Worm (Caenorhabditis elegans) whole organism, L1 larva: ENCODE results near the gene srx-129.

ENCODE experiments used
- C16A3.4 ChIP-seq: fragments of 150-350 bp; optimal IDR thresholded peaks from 2 replicates; lab custom pipeline; 2014; ENCODE audit warnings: missing biosample characterization, missing genetic modification characterization
- F16B12.6 ChIP-seq: fragments of 150-350 bp; optimal IDR thresholded peaks from 2 replicates; lab custom pipeline; 2014; ENCODE audit warnings: missing biosample characterization, missing genetic modification characterization
- alr-1 ChIP-seq: fragments of 200-800 bp; sonication (Bioruptor generic); optimal IDR thresholded peaks from 2 replicates; lab custom pipeline; 2018; ENCODE audit warnings: borderline replicate concordance, mild to moderate bottlenecking, missing genetic modification characterization, missing compliant biosample characterization
- aly-2 ChIP-seq: fragments of 150-350 bp; optimal IDR thresholded peaks from 2 replicates; lab custom pipeline; 2014; ENCODE audit warnings: missing biosample characterization, missing genetic modification characterization
- ama-1 ChIP-seq: fragments of 150-350 bp; optimal IDR thresholded peaks from 2 replicates; lab custom pipeline; 2014
- ceh-8 ChIP-seq: fragments of 200-800 bp; sonication (Bioruptor generic); optimal IDR thresholded peaks from 2 replicates; lab custom pipeline; 2018; ENCODE audit warnings: mild to moderate bottlenecking, missing genetic modification characterization, moderate library complexity, missing compliant biosample characterization
- ces-1 ChIP-seq: fragments of 150-350 bp; optimal IDR thresholded peaks from 2 replicates; lab custom pipeline; 2014; ENCODE audit warnings: missing biosample characterization, missing genetic modification reagents, missing genetic modification characterization
- efl-1 ChIP-seq, 4 experiments: fragments of 150-350 bp; optimal IDR thresholded peaks in 3 of 4; peaks in 1 of 4; 1 replicate in 1 of 4; 2 replicates in 3 of 4; lab custom pipeline; 2014; ENCODE audit warnings: missing biosample characterization in 2 of 4, missing genetic modification characterization in 2 of 4, missing genetic modification reagents in 2 of 4
- elt-3 ChIP-seq, 6 experiments: fragments of 150-350 bp in 1 of 6; sonication (generic microtip); optimal IDR thresholded peaks; 2 replicates each; lab custom pipeline; 2017 to 2018; ENCODE audit warnings: missing biosample characterization in 6 of 6, missing genetic modification characterization in 6 of 6, inconsistent platforms in 1 of 6
- ets-5 ChIP-seq: fragments of 200-800 bp; sonication (Bioruptor generic); IDR thresholded peaks from 2 replicates; pipeline ENCODE4 v1.3.6; 2022; ENCODE audit warnings: missing genetic modification characterization, missing compliant biosample characterization
- fkh-10 ChIP-seq: sonication (generic microtip); optimal IDR thresholded peaks from 2 replicates; lab custom pipeline; 2017; ENCODE audit warnings: missing biosample characterization, missing genetic modification reagents, missing genetic modification characterization
- fos-1 ChIP-seq: fragments of 150-350 bp; optimal IDR thresholded peaks from 2 replicates; lab custom pipeline; 2014; ENCODE audit warnings: missing biosample characterization, missing genetic modification characterization
- hlh-17 ChIP-seq: fragments of 200-800 bp; sonication (Bioruptor generic); optimal IDR thresholded peaks from 2 replicates; lab custom pipeline; 2018; ENCODE audit warnings: missing genetic modification characterization, mild to moderate bottlenecking, missing compliant biosample characterization, moderate library complexity, borderline replicate concordance
- irx-1 ChIP-seq: sonication (generic microtip); optimal IDR thresholded peaks from 2 replicates; lab custom pipeline; 2016; ENCODE audit warnings: missing genetic modification characterization, missing compliant biosample characterization
- isw-1 ChIP-seq: fragments of 200-800 bp; sonication (Bioruptor generic); IDR thresholded peaks from 2 replicates; pipeline ENCODE4 v1.3.6; 2022; ENCODE audit warnings: missing genetic modification characterization, missing compliant biosample characterization
- lin-14 ChIP-seq: fragments of 200-800 bp; sonication (Bioruptor generic); optimal IDR thresholded peaks from 2 replicates; lab custom pipeline; 2018; ENCODE audit warnings: mild to moderate bottlenecking, missing genetic modification characterization, moderate library complexity, missing compliant biosample characterization
- lin-15B ChIP-seq: fragments of 150-350 bp; sonication (generic microtip); optimal IDR thresholded peaks from 3 replicates; lab custom pipeline; 2014; ENCODE audit warnings: missing biosample characterization, missing genetic modification characterization
- lir-3 ChIP-seq: sonication (generic microtip); optimal IDR thresholded peaks from 2 replicates; lab custom pipeline; 2016; ENCODE audit warnings: mild to moderate bottlenecking, missing genetic modification characterization, moderate library complexity, missing compliant biosample characterization; ENCODE audit not compliant: poor library complexity
- lsy-2 ChIP-seq, 2 experiments: fragments of 150-350 bp; optimal IDR thresholded peaks; 2 replicates each; lab custom pipeline; 2014; ENCODE audit warnings: missing biosample characterization in 2 of 2, missing genetic modification characterization in 2 of 2
- mef-2 ChIP-seq: fragments of 150-350 bp; optimal IDR thresholded peaks from 2 replicates; lab custom pipeline; 2014; ENCODE audit warnings: missing biosample characterization, missing genetic modification characterization
- nhr-12 ChIP-seq: sonication (generic microtip); optimal IDR thresholded peaks from 2 replicates; lab custom pipeline; 2017; ENCODE audit warnings: missing biosample characterization, missing genetic modification characterization
- nhr-47 ChIP-seq: sonication (generic microtip); optimal IDR thresholded peaks from 2 replicates; lab custom pipeline; 2016; ENCODE audit warnings: mild to moderate bottlenecking, missing genetic modification characterization, moderate library complexity, missing compliant biosample characterization
- nhr-71 ChIP-seq: sonication (generic microtip); optimal IDR thresholded peaks from 2 replicates; lab custom pipeline; 2016; ENCODE audit warnings: mild to moderate bottlenecking, missing genetic modification characterization, moderate library complexity, missing compliant biosample characterization
- nhr-76 ChIP-seq: sonication (generic microtip); optimal IDR thresholded peaks from 2 replicates; lab custom pipeline; 2017; ENCODE audit warnings: missing biosample characterization, missing genetic modification characterization
- nhr-77 ChIP-seq: fragments of 150-350 bp; optimal IDR thresholded peaks from 2 replicates; lab custom pipeline; 2014; ENCODE audit warnings: missing biosample characterization, missing genetic modification characterization
- nhr-84 ChIP-seq: sonication (generic microtip); optimal IDR thresholded peaks from 2 replicates; lab custom pipeline; 2017; ENCODE audit warnings: missing biosample characterization, missing genetic modification characterization
- nhr-85 ChIP-seq: sonication (generic microtip); peaks from one replicate; lab custom pipeline; 2016; ENCODE audit warnings: missing genetic modification characterization, inconsistent platforms, missing compliant biosample characterization
- pag-3 ChIP-seq: sonication (generic microtip); optimal IDR thresholded peaks from 2 replicates; lab custom pipeline; 2017; ENCODE audit warnings: missing genetic modification characterization, mild to moderate bottlenecking, missing compliant biosample characterization, antibody characterized with exemption, borderline replicate concordance; ENCODE audit not compliant: insufficient read depth
- skn-1 ChIP-seq: fragments of 150-350 bp; optimal IDR thresholded peaks from 2 replicates; lab custom pipeline; 2014; ENCODE audit warnings: missing biosample characterization, missing genetic modification characterization
- snpc-4 ChIP-seq: fragments of 150-350 bp; optimal IDR thresholded peaks from 2 replicates; lab custom pipeline; 2014; ENCODE audit warnings: missing biosample characterization, missing genetic modification characterization
- snu-23 ChIP-seq: sonication (generic microtip); optimal IDR thresholded peaks from 2 replicates; lab custom pipeline; 2016; ENCODE audit warnings: missing genetic modification characterization, missing compliant biosample characterization
- sox-4 ChIP-seq: sonication (generic microtip); optimal IDR thresholded peaks from 2 replicates; lab custom pipeline; 2016; ENCODE audit warnings: missing genetic modification characterization, missing compliant biosample characterization
- swsn-7 ChIP-seq: sonication (generic microtip); optimal IDR thresholded peaks from 2 replicates; lab custom pipeline; 2016; ENCODE audit warnings: missing genetic modification characterization, missing compliant biosample characterization
- xbp-1 ChIP-seq: sonication (generic microtip); optimal IDR thresholded peaks from 2 replicates; lab custom pipeline; 2016; ENCODE audit warnings: missing genetic modification characterization, missing compliant biosample characterization
- zag-1 ChIP-seq: fragments of 150-350 bp; optimal IDR thresholded peaks from 2 replicates; lab custom pipeline; 2014; ENCODE audit warnings: missing biosample characterization, missing genetic modification characterization
- ztf-11 ChIP-seq, 2 experiments: sonication (generic microtip); optimal IDR thresholded peaks; 2 replicates each; lab custom pipeline; 2016 to 2017; ENCODE audit warnings: missing genetic modification characterization in 2 of 2, missing biosample characterization in 1 of 2, missing compliant biosample characterization in 1 of 2

Gene srx-129

DNA sequence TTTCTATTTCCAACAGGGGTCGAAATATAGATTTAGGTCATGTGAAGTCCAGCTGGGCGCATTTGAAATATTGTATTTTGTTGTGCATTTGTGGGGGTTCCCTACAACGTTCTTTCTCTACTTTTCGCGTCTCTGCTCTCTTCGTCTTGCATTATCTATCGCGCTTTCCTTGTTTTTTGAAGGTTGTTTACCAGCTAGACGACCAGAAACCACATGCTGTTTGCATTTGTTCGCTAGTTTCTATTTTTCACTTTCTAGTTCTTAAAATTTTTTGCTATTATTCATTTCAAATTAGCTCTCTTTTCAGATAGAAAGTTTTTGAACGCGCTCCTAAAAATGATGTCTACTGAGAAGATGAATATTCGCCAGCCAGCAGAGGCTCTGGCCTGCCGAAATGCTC is 5.4 kb downstream of the srx-129 start, which contains the start of gene F55B12.10:
TSS of gene F55B12.10 (plus strand) at position 301 of the 400 bp plus-strand sequence.
- no peak for TF ChIP-seq mef-2 (tag; lab: Kevin White, UChicago)
- no peak for TF ChIP-seq isw-1 (GFP tag; lab: Robert Waterston, UW)
- no peak for TF ChIP-seq F16B12.6 (tag; lab: Kevin White, UChicago)
- TF ChIP-seq ces-1 (GFP tag; lab: Kevin White, UChicago): no peak
- no peak for TF ChIP-seq lsy-2 (tag; optimal IDR thresholded peaks at IDR 0.05; lab: Kevin White, UChicago)
- TF ChIP-seq irx-1 (tag; lab: Kevin White, UChicago): no peak
- no peak for TF ChIP-seq elt-3 (tag; optimal IDR thresholded peaks at IDR 0.05; lab: Kevin White, UChicago)
- no peak for TF ChIP-seq lir-3

DNA sequence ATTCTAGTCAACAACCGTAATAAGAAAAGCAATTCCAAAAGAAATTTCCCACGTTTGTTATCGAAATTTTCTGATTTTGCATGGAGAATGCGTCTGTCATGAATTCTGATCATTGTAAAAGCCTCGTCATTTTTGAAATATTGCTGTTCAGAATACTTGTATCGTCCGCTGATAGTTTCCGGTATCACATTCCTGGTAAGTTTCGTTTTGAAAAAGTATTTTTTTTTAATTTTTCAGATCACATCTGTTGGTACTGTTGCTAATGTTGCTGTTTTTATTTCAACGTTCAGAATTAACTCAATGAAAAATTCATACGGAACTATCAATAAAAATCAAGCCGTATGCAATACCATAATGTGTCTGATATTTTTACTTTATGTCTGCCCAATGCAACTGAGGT is 6.9 kb downstream of the srx-129 start, which contains the start of gene srx-17:
TSS of gene srx-17 (plus strand) at position 301 of the 400 bp plus-strand sequence.
- TF ChIP-seq nhr-77 (no peak), efl-1 (optimal IDR thresholded peaks at IDR 0.05; lab: Kevin White, UChicago) (no peak), efl-1 (GFP tag; optimal IDR thresholded peaks at IDR 0.05 in 1 of 2; lab: Kevin White, UChicago) (peak in 1 of 2 experiments; percentile 29)

DNA sequence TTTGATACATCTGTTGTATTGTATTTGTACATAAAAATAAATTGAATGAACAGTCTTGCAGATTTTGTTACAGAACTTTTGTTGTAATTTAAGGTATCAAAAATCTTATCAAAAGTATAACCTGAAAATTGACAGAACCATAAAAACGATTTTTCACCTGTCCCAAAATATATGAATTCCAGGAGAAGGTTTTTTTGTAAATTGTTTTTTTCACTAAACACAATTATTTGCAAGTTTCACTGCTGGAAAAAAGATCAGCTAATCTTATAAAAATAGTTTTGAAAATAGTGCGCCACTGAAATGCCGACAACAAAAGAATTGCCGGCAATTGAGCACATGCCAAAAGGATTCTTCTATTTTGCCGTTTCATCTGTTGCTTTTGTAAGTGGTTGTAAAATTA is 9.1 kb downstream of the srx-129 start, which contains the start of gene srx-130:
TSS of gene srx-130 (plus strand) at position 301 of the 400 bp plus-strand sequence.
- TF ChIP-seq elt-3 (tag; optimal IDR thresholded peaks at IDR 0.05; lab: Kevin White, UChicago) (no peak), fkh-10 (GFP tag; lab: Kevin White, UChicago) (no peak), nhr-84 (tag; lab: Kevin White, UChicago) (no peak), nhr-71 (tag; lab: Kevin White, UChicago) (no peak), lir-3 (no peak), lin-14 (GFP tag; lab: Kevin White, UChicago) (no peak), nhr-12 (tag; lab: Kevin White, UChicago) (no peak), nhr-85 (no peak), snu-23 (GFP tag; lab: Kevin White, UChicago) (no peak)

DNA sequence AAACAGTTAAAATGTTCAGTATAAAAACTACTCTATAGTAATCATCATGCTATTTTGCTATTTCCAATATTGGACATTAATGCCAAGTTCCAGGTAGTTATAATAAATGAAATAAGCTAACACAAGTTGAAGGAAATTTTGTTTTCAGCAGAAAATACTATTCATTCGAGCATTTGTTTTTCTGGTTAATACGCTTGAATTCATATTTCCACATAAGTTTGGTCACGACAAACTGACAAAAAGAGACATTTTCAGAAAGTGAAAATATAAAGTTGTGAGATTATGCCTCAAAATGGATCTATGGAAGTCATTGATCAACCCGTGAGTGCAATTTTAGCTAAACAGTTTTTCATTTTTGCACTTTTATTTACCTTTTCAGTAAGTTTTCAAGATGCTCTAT is 11.1 kb downstream of the srx-129 start, which contains the start of gene srx-131:
TSS of gene srx-131 (plus strand) at position 301 of the 400 bp plus-strand sequence.
- TF ChIP-seq sox-4 (tag; lab: Kevin White, UChicago) (no peak), nhr-71 (tag; lab: Kevin White, UChicago) (no peak), hlh-17 (GFP tag; lab: Kevin White, UChicago) (no peak), skn-1 (no peak), ceh-8 (GFP tag; lab: Kevin White, UChicago) (no peak), nhr-77 (no peak)
- TF ChIP-seq, all 84 proteins: peak for 0

ce11 chrV:13848379-13848778 is 14.3 kb downstream of the srx-129 start, which contains the start of gene srx-133:
srx-133 (plus strand) TSS chrV:13848679.
- TF ChIP-seq C16A3.4 (tag; lab: Kevin White, UChicago) (no peak), aly-2 (no peak), ztf-11 (tag; optimal IDR thresholded peaks at IDR 0.05; lab: Kevin White, UChicago) (no peak), lsy-2 (tag; optimal IDR thresholded peaks at IDR 0.05; lab: Kevin White, UChicago) (no peak), xbp-1 (tag; lab: Kevin White, UChicago) (no peak), ama-1 (lab: Kevin White, UChicago) (no peak), hlh-17 (GFP tag; lab: Kevin White, UChicago) (no peak)

ce11 chrV:13850170-13850569 is 16.1 kb downstream of the srx-129 start, which contains the start of gene hpx-2:
hpx-2 (plus strand) TSS chrV:13850470.
- TF ChIP-seq fkh-10 (GFP tag; lab: Kevin White, UChicago) (no peak), zag-1 (tag; lab: Kevin White, UChicago) (no peak), snpc-4 (tag; lab: Kevin White, UChicago) (no peak), swsn-7 (no peak), nhr-84 (tag; lab: Kevin White, UChicago) (no peak), lin-15B (no peak), fos-1 (tag; lab: Kevin White, UChicago) (no peak), pag-3 (tag; lab: Kevin White, UChicago) (no peak), alr-1 (tag; lab: Kevin White, UChicago) (no peak), C16A3.4 (tag; lab: Kevin White, UChicago) (no peak), nhr-76 (tag; lab: Kevin White, UChicago) (no peak), irx-1 (tag; lab: Kevin White, UChicago) (no peak), ets-5 (GFP tag; lab: Robert Waterston, UW) (no peak), ces-1 (GFP tag; lab: Kevin White, UChicago) (no peak), nhr-47 (no peak), F16B12.6 (tag; lab: Kevin White, UChicago) (no peak)
